Worm (Caenorhabditis elegans) whole organism, L4 larva: ENCODE data around the gene B0513.90.

ENCODE experiments used
- F49E8.2 ChIP-seq: sonication (generic microtip); optimal IDR thresholded peaks from 2 replicates; lab custom pipeline; 2016; ENCODE audit warnings: missing compliant biosample characterization, mild to moderate bottlenecking, missing genetic modification characterization, borderline replicate concordance
- jun-1 ChIP-seq: fragments of 150-350 bp; optimal IDR thresholded peaks from 2 replicates; lab custom pipeline; 2014; ENCODE audit warnings: missing biosample characterization, missing genetic modification reagents, missing genetic modification characterization
- spr-3 ChIP-seq: fragments of 200-800 bp; sonication (Bioruptor generic); optimal IDR thresholded peaks from 2 replicates; lab custom pipeline; 2018; ENCODE audit warnings: mild to moderate bottlenecking, missing genetic modification characterization, missing compliant biosample characterization

DNA sequence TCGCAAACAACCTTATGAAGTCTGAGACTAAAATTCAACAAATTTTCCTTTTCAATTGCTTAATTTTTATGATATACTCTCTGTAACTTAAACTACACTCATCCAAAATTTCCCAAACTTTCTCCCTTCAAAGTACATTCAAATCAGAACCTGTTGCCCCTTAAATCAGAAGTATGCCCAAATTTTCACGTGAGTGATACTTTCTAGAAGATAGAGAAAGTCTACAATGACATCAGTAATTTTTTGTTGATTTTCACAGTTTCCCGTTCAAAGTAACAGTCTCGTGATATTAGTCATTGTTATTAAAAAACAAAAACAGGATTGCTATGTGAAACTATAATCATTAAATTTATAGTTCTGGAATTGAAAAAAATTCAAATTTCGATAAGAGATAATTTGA, 44.1 kb downstream of the B0513.90 start:
- TF ChIP-seq jun-1 (no peak), spr-3 (GFP tag; lab: Kevin White, UChicago) (no peak), F49E8.2 (tag; lab: Kevin White, UChicago) (no peak)
